Comparison of ENCODE assay signal across 5 fruit fly cellular contexts in genomic region chr3L:262724-263177, dm6.
TF ChIP-seq lines count a peak whose summit lies in the region.

No protein-coding gene starts in this region.

- peak; percentile 11 for TF ChIP-seq CTCF in whole organism, embryonic (GFP tag; optimal IDR thresholded peaks at IDR 0.05; lab: Kevin White, UChicago)

TF ChIP-seq in whole organism, adult, 20 proteins besides CTCF, POLR2A, EP300 and RAD21 (continues in another document):
- TF ChIP-seq bab1 (GFP tag; optimal IDR thresholded peaks at IDR 0.05; lab: Kevin White, UChicago) (no peak), ovo (GFP tag; optimal IDR thresholded peaks at IDR 0.05; lab: Kevin White, UChicago) (peak; percentile 79), CG7045 (GFP tag; optimal IDR thresholded peaks at IDR 0.05; lab: Kevin White, UChicago) (no peak), Crg-1 (GFP tag; optimal IDR thresholded peaks at IDR 0.05; lab: Kevin White, UChicago) (no peak), pad (GFP tag; optimal IDR thresholded peaks at IDR 0.05; lab: Kevin White, UChicago) (peak; percentile 5), Clk (GFP tag; optimal IDR thresholded peaks at IDR 0.05; lab: Kevin White, UChicago) (no peak), CG14711 (tag; optimal IDR thresholded peaks at IDR 0.05; lab: Kevin White, UChicago) (no peak), CG5204 (GFP tag; optimal IDR thresholded peaks at IDR 0.05; lab: Kevin White, UChicago) (no peak), tj (GFP tag; optimal IDR thresholded peaks at IDR 0.05; lab: Kevin White, UChicago) (peak; percentile 23), Mnt (GFP tag; optimal IDR thresholded peaks at IDR 0.05; lab: Kevin White, UChicago) (peak; percentile 97), CG12768 (GFP tag; optimal IDR thresholded peaks at IDR 0.05; lab: Kevin White, UChicago) (peak; percentile 58), Hr96 (GFP tag; optimal IDR thresholded peaks at IDR 0.05; lab: Kevin White, UChicago) (peak; percentile 32), toe (GFP tag; optimal IDR thresholded peaks at IDR 0.05; lab: Kevin White, UChicago) (no peak), kay (GFP tag; lab: Kevin White, UChicago; ENCODE audit: borderline replicate concordance) (no peak), CG11617 (GFP tag; optimal IDR thresholded peaks at IDR 0.05; lab: Kevin White, UChicago) (no peak), CG7101 (tag; optimal IDR thresholded peaks at IDR 0.05; lab: Kevin White, UChicago) (peak; percentile 5), cnc (optimal IDR thresholded peaks at IDR 0.05; lab: Kevin White, UChicago) (no peak), CG1620 (GFP tag; optimal IDR thresholded peaks at IDR 0.05; lab: Kevin White, UChicago) (peak; percentile 29), CG33017 (tag; optimal IDR thresholded peaks at IDR 0.05; lab: Kevin White, UChicago) (no peak)

TF ChIP-seq in whole organism, embryonic, 481 proteins besides CTCF, POLR2A, EP300 and RAD21 (continues in another document):
- TF ChIP-seq CG17829 (tag; optimal IDR thresholded peaks at IDR 0.05; lab: Kevin White, UChicago) (peak; percentile 7), Sin3A (optimal IDR thresholded peaks at IDR 0.05; lab: Kevin White, UChicago) (peak; percentile 18), CG1529 (GFP tag; optimal IDR thresholded peaks at IDR 0.05; lab: Kevin White, UChicago) (no peak), sd (tag; optimal IDR thresholded peaks at IDR 0.05; lab: Kevin White, UChicago) (peak; percentile 24), Med (GFP tag; lab: Kevin White, UChicago) (peak; percentile 79), vvl (GFP tag; IDR thresholded peaks at IDR 0.05; lab: Robert Waterston, UW) (0 out of 2 replicates have a peak, but pooled peaks have one; percentile 17), dm (GFP tag; optimal IDR thresholded peaks at IDR 0.05; lab: Kevin White, UChicago) (peak; percentile 98), pros (GFP tag; optimal IDR thresholded peaks at IDR 0.05; lab: Kevin White, UChicago) (no peak), Rfx (GFP tag; IDR thresholded peaks at IDR 0.05; lab: Robert Waterston, UW) (peak; percentile 43; the same call in 1 of the 2 replicates), Camta (GFP tag; optimal IDR thresholded peaks at IDR 0.05; lab: Kevin White, UChicago) (no peak), unc-4 (GFP tag; IDR thresholded peaks at IDR 0.05; lab: Robert Waterston, UW; ENCODE audit: partially characterized antibody) (peak; percentile 88), CG2116 (GFP tag; optimal IDR thresholded peaks at IDR 0.05; lab: Kevin White, UChicago) (peak; percentile 62), kni (GFP tag; optimal IDR thresholded peaks at IDR 0.05; lab: Kevin White, UChicago) (peak; percentile 1), CG15514 (GFP tag; optimal IDR thresholded peaks at IDR 0.05; lab: Kevin White, UChicago) (peak; percentile 91), CG17359 (tag; optimal IDR thresholded peaks at IDR 0.05; lab: Kevin White, UChicago) (no peak), CG12299 (tag; optimal IDR thresholded peaks at IDR 0.05; lab: Kevin White, UChicago) (peak; percentile 2), H15 (GFP tag; IDR thresholded peaks at IDR 0.05; lab: Robert Waterston, UW) (no peak), CG34376 (GFP tag; optimal IDR thresholded peaks at IDR 0.05; lab: Kevin White, UChicago) (peak; percentile 43)

TF ChIP-seq in whole organism, prepupa, 60 proteins besides CTCF, POLR2A, EP300 and RAD21 (continues in another document):
- no peak for TF ChIP-seq Eip78C (GFP tag; lab: Kevin White, UChicago)
- TF ChIP-seq Hr38 (GFP tag; optimal IDR thresholded peaks at IDR 0.05; lab: Kevin White, UChicago) = no peak
- TF ChIP-seq CG11902 (GFP tag; optimal IDR thresholded peaks at IDR 0.05; lab: Kevin White, UChicago) = no peak
- no peak for TF ChIP-seq CG8119 (GFP tag; IDR thresholded peaks at IDR 0.05; lab: Robert Waterston, UW)
- TF ChIP-seq fkh (GFP tag; optimal IDR thresholded peaks at IDR 0.05; lab: Kevin White, UChicago) = peak; percentile 12
- TF ChIP-seq CG1621 (tag; optimal IDR thresholded peaks at IDR 0.05; lab: Kevin White, UChicago) = no peak
- TF ChIP-seq net (GFP tag; optimal IDR thresholded peaks at IDR 0.05; lab: Kevin White, UChicago) = no peak
- no peak for TF ChIP-seq cyc (GFP tag; optimal IDR thresholded peaks at IDR 0.05; lab: Kevin White, UChicago)
- no peak for TF ChIP-seq vri (GFP tag; optimal IDR thresholded peaks at IDR 0.05; lab: Kevin White, UChicago)
- no peak for TF ChIP-seq Ets21C (GFP tag; optimal IDR thresholded peaks at IDR 0.05; lab: Kevin White, UChicago)
- peak; percentile 91 for TF ChIP-seq svp (GFP tag; lab: Kevin White, UChicago)
- no peak for TF ChIP-seq CG34406 (GFP tag; optimal IDR thresholded peaks at IDR 0.05; lab: Kevin White, UChicago)
- no peak for TF ChIP-seq CG6276 (GFP tag; optimal IDR thresholded peaks at IDR 0.05; lab: Kevin White, UChicago)
- no peak for TF ChIP-seq Eip93F (GFP tag; optimal IDR thresholded peaks at IDR 0.05; lab: Kevin White, UChicago)
- no peak for TF ChIP-seq CG3032 (tag; optimal IDR thresholded peaks at IDR 0.05; lab: Kevin White, UChicago)
- peak; percentile 15 for TF ChIP-seq dsx (GFP tag; optimal IDR thresholded peaks at IDR 0.05; lab: Kevin White, UChicago; ENCODE audit: poor library complexity, severe bottlenecking)
- no peak for TF ChIP-seq acj6 (GFP tag; optimal IDR thresholded peaks at IDR 0.05; lab: Kevin White, UChicago)
- TF ChIP-seq CG3919 (GFP tag; optimal IDR thresholded peaks at IDR 0.05; lab: Kevin White, UChicago) = no peak
- no peak for TF ChIP-seq CG6808 (GFP tag; optimal IDR thresholded peaks at IDR 0.05; lab: Kevin White, UChicago)
- TF ChIP-seq CG6854 (GFP tag; optimal IDR thresholded peaks at IDR 0.05; lab: Kevin White, UChicago) = no peak
- no peak for TF ChIP-seq CG15336 (GFP tag; IDR thresholded peaks at IDR 0.05; lab: Robert Waterston, UW)

TF ChIP-seq in whole organism, pupa, 21 proteins besides CTCF, POLR2A, EP300 and RAD21:
- no peak for TF ChIP-seq Ets98B (GFP tag; IDR thresholded peaks at IDR 0.05; lab: Robert Waterston, UW)
- TF ChIP-seq CG15710 (tag; optimal IDR thresholded peaks at IDR 0.05; lab: Kevin White, UChicago) = no peak
- no peak for TF ChIP-seq CG8301 (tag; optimal IDR thresholded peaks at IDR 0.05; lab: Kevin White, UChicago)
- no peak for TF ChIP-seq Pif1A (GFP tag; optimal IDR thresholded peaks at IDR 0.05; lab: Kevin White, UChicago)
- TF ChIP-seq fd96Ca (GFP tag; IDR thresholded peaks at IDR 0.05; lab: Robert Waterston, UW) = 0 out of 3 replicates have a peak, but pooled peaks have one; percentile 16
- no peak for TF ChIP-seq gl (tag; optimal IDR thresholded peaks at IDR 0.05; lab: Kevin White, UChicago)
- no peak for TF ChIP-seq CG10348 (GFP tag; IDR thresholded peaks at IDR 0.05; lab: Robert Waterston, UW)
- TF ChIP-seq CG32121 (GFP tag; IDR thresholded peaks at IDR 0.05; lab: Robert Waterston, UW) = no peak
- TF ChIP-seq CG4496 (GFP tag; IDR thresholded peaks at IDR 0.05; lab: Robert Waterston, UW) = 0 out of 3 replicates have a peak, but pooled peaks have one; percentile 29
- peak; percentile 44 for TF ChIP-seq EcR (GFP tag; optimal IDR thresholded peaks at IDR 0.05; lab: Kevin White, UChicago)
- no peak for TF ChIP-seq rn (GFP tag; IDR thresholded peaks at IDR 0.05; lab: Robert Waterston, UW)
- TF ChIP-seq CG13204 (GFP tag; optimal IDR thresholded peaks at IDR 0.05; lab: Kevin White, UChicago) = no peak
- no peak for TF ChIP-seq Pif1B (GFP tag; optimal IDR thresholded peaks at IDR 0.05; lab: Kevin White, UChicago)

TF ChIP-seq in whole organism, wandering third instar larva, 38 proteins besides CTCF, POLR2A, EP300 and RAD21:
- TF ChIP-seq GATAd (GFP tag; optimal IDR thresholded peaks at IDR 0.05; lab: Kevin White, UChicago) = no peak
- TF ChIP-seq sv (GFP tag; optimal IDR thresholded peaks at IDR 0.05; lab: Kevin White, UChicago) = no peak
- no peak for TF ChIP-seq fru (GFP tag; optimal IDR thresholded peaks at IDR 0.05; lab: Kevin White, UChicago)
- no peak for TF ChIP-seq tai (GFP tag; optimal IDR thresholded peaks at IDR 0.05; lab: Kevin White, UChicago)
- TF ChIP-seq Dfd (GFP tag; optimal IDR thresholded peaks at IDR 0.05; lab: Kevin White, UChicago) = no peak
- no peak for TF ChIP-seq N (GFP tag; optimal IDR thresholded peaks at IDR 0.05; lab: Kevin White, UChicago)
- no peak for TF ChIP-seq foxo (GFP tag; optimal IDR thresholded peaks at IDR 0.05; lab: Kevin White, UChicago)
- TF ChIP-seq br (GFP tag; optimal IDR thresholded peaks at IDR 0.05; lab: Kevin White, UChicago) = no peak
- no peak for TF ChIP-seq ey (GFP tag; optimal IDR thresholded peaks at IDR 0.05; lab: Kevin White, UChicago)
- no peak for TF ChIP-seq dl (GFP tag; optimal IDR thresholded peaks at IDR 0.05; lab: Kevin White, UChicago; ENCODE audit: insufficient read depth in 1 of 2, partially characterized antibody in 2 of 2)
- no peak for TF ChIP-seq h (GFP tag; optimal IDR thresholded peaks at IDR 0.05; lab: Kevin White, UChicago)
- no peak for TF ChIP-seq Sp1 (GFP tag; optimal IDR thresholded peaks at IDR 0.05; lab: Kevin White, UChicago)
- TF ChIP-seq psq (GFP tag; optimal IDR thresholded peaks at IDR 0.05; lab: Kevin White, UChicago) = peak; percentile 20
- TF ChIP-seq pan (optimal IDR thresholded peaks at IDR 0.05; lab: Kevin White, UChicago) = no peak
- TF ChIP-seq Hr78 (GFP tag; optimal IDR thresholded peaks at IDR 0.05; lab: Kevin White, UChicago) = no peak
- no peak for TF ChIP-seq Abd-B (GFP tag; optimal IDR thresholded peaks at IDR 0.05; lab: Kevin White, UChicago)
- TF ChIP-seq dsf (GFP tag; optimal IDR thresholded peaks at IDR 0.05; lab: Kevin White, UChicago; ENCODE audit: borderline replicate concordance) = no peak
- no peak for TF ChIP-seq Vsx2 (GFP tag; optimal IDR thresholded peaks at IDR 0.05; lab: Kevin White, UChicago; ENCODE audit: partially characterized antibody)
- no peak for TF ChIP-seq CrebA (GFP tag; optimal IDR thresholded peaks at IDR 0.05; lab: Kevin White, UChicago; ENCODE audit: borderline replicate concordance)
- TF ChIP-seq Myc (optimal IDR thresholded peaks at IDR 0.05; lab: Kevin White, UChicago) = peak; percentile 42
- no peak for TF ChIP-seq Dif (GFP tag; optimal IDR thresholded peaks at IDR 0.05; lab: Kevin White, UChicago; ENCODE audit: partially characterized antibody)
- TF ChIP-seq brk (GFP tag; optimal IDR thresholded peaks at IDR 0.05; lab: Kevin White, UChicago) = no peak
- no peak for TF ChIP-seq Jra (GFP tag; optimal IDR thresholded peaks at IDR 0.05; lab: Kevin White, UChicago)
- no peak for TF ChIP-seq sage (GFP tag; optimal IDR thresholded peaks at IDR 0.05; lab: Kevin White, UChicago)
- no peak for TF ChIP-seq lola (GFP tag; optimal IDR thresholded peaks at IDR 0.05; lab: Kevin White, UChicago)
- peak; percentile 25 for TF ChIP-seq Hnf4 (GFP tag; optimal IDR thresholded peaks at IDR 0.05; lab: Kevin White, UChicago)
